Fruit fly (Drosophila melanogaster): ENCODE data around the gene CG14260.

Gene CG14260

dm6 chr3R:27274533-27275447, 9.5 kb downstream of the CG14260 start, which contains the start of gene CG5938 (continued):
- TF ChIP-seq CG1647 (GFP tag; optimal IDR thresholded peaks at IDR 0.05), result no peak
- TF ChIP-seq Ssrp (tag; optimal IDR thresholded peaks at IDR 0.05), result peak; percentile 21
- TF ChIP-seq CG8478 (optimal IDR thresholded peaks at IDR 0.05), result peak; percentile 4
- no peak for TF ChIP-seq sisA (GFP tag; IDR thresholded peaks at IDR 0.05)
- TF ChIP-seq Sry-δ (GFP tag; optimal IDR thresholded peaks at IDR 0.05), result no peak
- TF ChIP-seq gt (GFP tag; IDR thresholded peaks at IDR 0.05), result no peak
- no peak for TF ChIP-seq CG8388 (GFP tag; optimal IDR thresholded peaks at IDR 0.05)
- peak; percentile 7 for TF ChIP-seq bcd (GFP tag; optimal IDR thresholded peaks at IDR 0.05)
- TF ChIP-seq Med (GFP tag), result peak; percentile 78
- 0 out of 3 replicates have a peak, but pooled peaks have one; percentile 31 for TF ChIP-seq so (GFP tag; IDR thresholded peaks at IDR 0.05)
- no peak for TF ChIP-seq Mrtf (GFP tag; IDR thresholded peaks at IDR 0.05)
- TF ChIP-seq Dbx (GFP tag; IDR thresholded peaks at IDR 0.05), result 0 out of 3 replicates have a peak, but pooled peaks have one; percentile 27
- TF ChIP-seq scrt (GFP tag; optimal IDR thresholded peaks at IDR 0.05), result peak; percentile 13
- peak; percentile 22 for TF ChIP-seq Fer1 (GFP tag; optimal IDR thresholded peaks at IDR 0.05)
- no peak for TF ChIP-seq GATAe (GFP tag; conservative IDR thresholded peaks at IDR 0.05)
- TF ChIP-seq Dp (GFP tag; optimal IDR thresholded peaks at IDR 0.05), result peak; percentile 66
- no peak for TF ChIP-seq D (optimal IDR thresholded peaks at IDR 0.05)
- TF ChIP-seq D (GFP tag; optimal IDR thresholded peaks at IDR 0.05), result no peak
- TF ChIP-seq Xbp1 (GFP tag; optimal IDR thresholded peaks at IDR 0.05), result peak; percentile 7
- TF ChIP-seq vvl (GFP tag; IDR thresholded peaks at IDR 0.05), result no peak
- no peak for TF ChIP-seq emc (GFP tag; optimal IDR thresholded peaks at IDR 0.05)
- no peak for TF ChIP-seq CG1024 (GFP tag; IDR thresholded peaks at IDR 0.05)
- TF ChIP-seq bowl (GFP tag; IDR thresholded peaks at IDR 0.05), result no peak
- TF ChIP-seq CG30403 (GFP tag; optimal IDR thresholded peaks at IDR 0.05), result peak; percentile 43
- peak; percentile 47 for TF ChIP-seq CG12391 (tag; optimal IDR thresholded peaks at IDR 0.05)
- peak; percentile 26; the same call in 1 of the 2 replicates for TF ChIP-seq Xrp1 (GFP tag; IDR thresholded peaks at IDR 0.05)
- peak; percentile 22 for TF ChIP-seq Dek (tag; optimal IDR thresholded peaks at IDR 0.05)
- TF ChIP-seq CG4617 (GFP tag; optimal IDR thresholded peaks at IDR 0.05; ENCODE audit: borderline replicate concordance), result peak; percentile 90
- peak; percentile 27 for TF ChIP-seq lilli (GFP tag; optimal IDR thresholded peaks at IDR 0.05)
- peak; percentile 35 for TF ChIP-seq lbe (GFP tag; optimal IDR thresholded peaks at IDR 0.05)
- TF ChIP-seq Hey (tag; optimal IDR thresholded peaks at IDR 0.05), result no peak
- peak; percentile 38 for TF ChIP-seq abd-A (tag; optimal IDR thresholded peaks at IDR 0.05)
- no peak for TF ChIP-seq Oli (tag; optimal IDR thresholded peaks at IDR 0.05)
- peak; percentile 75 for TF ChIP-seq E2f2 (GFP tag; IDR thresholded peaks at IDR 0.05)
- TF ChIP-seq Ada2b (GFP tag; IDR thresholded peaks at IDR 0.05), result peak; percentile 6; the same call in 1 of the 2 replicates
- TF ChIP-seq CG18476 (GFP tag; optimal IDR thresholded peaks at IDR 0.05), result peak; percentile 19
- peak; percentile 20 for TF ChIP-seq CG2120 (GFP tag; optimal IDR thresholded peaks at IDR 0.05)
- TF ChIP-seq CG10366 (GFP tag; IDR thresholded peaks at IDR 0.05), result 0 out of 2 replicates have a peak, but pooled peaks have one; percentile 10
- TF ChIP-seq CG14441 (GFP tag; IDR thresholded peaks at IDR 0.05), result 0 out of 2 replicates have a peak, but pooled peaks have one; percentile 29
- peak; percentile 18 for TF ChIP-seq CG7839 (tag; optimal IDR thresholded peaks at IDR 0.05)
- TF ChIP-seq CG17359 (tag; optimal IDR thresholded peaks at IDR 0.05), result peak; percentile 24
- peak; percentile 23 for TF ChIP-seq CG18764 (GFP tag; optimal IDR thresholded peaks at IDR 0.05)
- peak; percentile 13 for TF ChIP-seq CG9797 (GFP tag; optimal IDR thresholded peaks at IDR 0.05)
- TF ChIP-seq Hr51 (GFP tag; optimal IDR thresholded peaks at IDR 0.05), result peak in 1 of 2 experiments; percentile 29
- peak; percentile 73 for TF ChIP-seq onecut (GFP tag; IDR thresholded peaks at IDR 0.05)
- TF ChIP-seq Myb (GFP tag; optimal IDR thresholded peaks at IDR 0.05), result peak; percentile 0
- peak; percentile 47 for TF ChIP-seq NfI (GFP tag; optimal IDR thresholded peaks at IDR 0.05)
- TF ChIP-seq tll (GFP tag; optimal IDR thresholded peaks at IDR 0.05), result peak in 1 of 2 experiments; percentile 76
- TF ChIP-seq Hr39 (optimal IDR thresholded peaks at IDR 0.05), result no peak
